Fruit fly (Drosophila melanogaster): ENCODE results near the gene spen.

spen gene

DNA sequence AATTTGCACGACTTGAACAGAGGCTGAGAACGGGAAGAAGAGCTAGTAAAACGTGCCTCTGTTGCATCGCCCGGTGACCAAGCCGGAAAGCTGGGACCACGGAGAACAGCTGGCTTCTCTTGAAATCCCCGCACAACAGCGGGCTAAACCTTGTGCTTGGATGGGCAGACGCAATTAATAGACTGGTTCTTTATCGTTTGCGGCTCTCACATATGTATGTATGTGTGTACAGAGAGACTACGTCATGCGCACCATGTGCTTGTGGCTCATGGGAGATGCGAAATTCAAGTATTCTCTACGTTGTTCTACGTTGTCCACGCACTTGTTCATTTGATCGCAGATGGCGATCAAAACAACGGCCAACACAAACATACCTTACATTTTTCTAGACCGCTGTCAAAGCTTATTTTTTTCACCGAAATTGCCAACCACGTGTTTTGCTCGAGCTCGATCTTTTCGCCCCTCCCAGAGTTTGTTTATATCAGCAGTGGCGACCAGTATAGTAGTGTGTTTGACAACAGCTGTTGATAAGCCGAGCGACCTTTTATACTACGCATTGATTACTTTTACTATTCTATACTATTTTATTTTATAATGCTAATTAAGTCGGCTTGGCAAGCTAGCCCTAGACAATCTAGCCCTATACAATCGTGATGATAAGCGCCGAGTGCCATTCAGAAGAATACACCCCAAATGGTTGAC is 49.6 kb upstream of the spen start (continued):
- TF ChIP-seq Dip3 (GFP tag; optimal IDR thresholded peaks at IDR 0.05) (no peak), BtbVII (GFP tag; optimal IDR thresholded peaks at IDR 0.05) (peak; percentile 38), nerfin-1 (tag; optimal IDR thresholded peaks at IDR 0.05) (no peak), NK7.1 (GFP tag; optimal IDR thresholded peaks at IDR 0.05) (no peak), CG18599 (GFP tag; optimal IDR thresholded peaks at IDR 0.05) (peak; percentile 15), dm (GFP tag; optimal IDR thresholded peaks at IDR 0.05) (peak; percentile 87), CG33557 (GFP tag; optimal IDR thresholded peaks at IDR 0.05) (no peak), odd (GFP tag; optimal IDR thresholded peaks at IDR 0.05) (no peak), sima (GFP tag; optimal IDR thresholded peaks at IDR 0.05) (no peak), abd-A (tag; optimal IDR thresholded peaks at IDR 0.05) (peak; percentile 66), CG8089 (GFP tag; optimal IDR thresholded peaks at IDR 0.05) (no peak), tna (GFP tag; IDR thresholded peaks at IDR 0.05; ENCODE audit: partially characterized antibody) (no peak), CG32772 (GFP tag; IDR thresholded peaks at IDR 0.05) (no peak), Lhr (GFP tag; optimal IDR thresholded peaks at IDR 0.05) (no peak), H2.0 (GFP tag; IDR thresholded peaks at IDR 0.05) (no peak), Trl (optimal IDR thresholded peaks at IDR 0.05) (peak; percentile 9 to 56), Trl (GFP tag; optimal IDR thresholded peaks at IDR 0.05) (no peak), HLH4C (GFP tag; IDR thresholded peaks at IDR 0.05; ENCODE audit: partially characterized antibody) (no peak), twi (tag; optimal IDR thresholded peaks at IDR 0.05) (peak; percentile 88), ken (GFP tag; IDR thresholded peaks at IDR 0.05) (no peak), wdn (GFP tag; IDR thresholded peaks at IDR 0.05) (no peak), sob (GFP tag; IDR thresholded peaks at IDR 0.05) (0 out of 2 replicates have a peak, but pooled peaks have one; percentile 5), B-H1 (GFP tag; IDR thresholded peaks at IDR 0.05) (no peak), D19A (tag; optimal IDR thresholded peaks at IDR 0.05) (no peak), Rfx (GFP tag; IDR thresholded peaks at IDR 0.05) (no peak), Hr3 (GFP tag; optimal IDR thresholded peaks at IDR 0.05) (no peak), Dek (tag; optimal IDR thresholded peaks at IDR 0.05) (peak; percentile 15), vnd (GFP tag; IDR thresholded peaks at IDR 0.05; ENCODE audit: partially characterized antibody) (no peak), cg (GFP tag; optimal IDR thresholded peaks at IDR 0.05) (peak; percentile 67), CG31388 (GFP tag; optimal IDR thresholded peaks at IDR 0.05) (no peak), CG13775 (GFP tag; optimal IDR thresholded peaks at IDR 0.05) (no peak), Ravus (GFP tag; IDR thresholded peaks at IDR 0.05) (no peak), crp (GFP tag; optimal IDR thresholded peaks at IDR 0.05) (peak in 1 of 2 experiments; percentile 8), crol (GFP tag; IDR thresholded peaks at IDR 0.05) (no peak), amos (GFP tag; IDR thresholded peaks at IDR 0.05; ENCODE audit: partially characterized antibody) (0 out of 2 replicates have a peak, but pooled peaks have one; percentile 18), NFAT (GFP tag; IDR thresholded peaks at IDR 0.05) (no peak), tap (tag; optimal IDR thresholded peaks at IDR 0.05) (no peak), CG34224 (GFP tag; IDR thresholded peaks at IDR 0.05; ENCODE audit: partially characterized antibody) (peak; percentile 44; the same call in 1 of the 3 replicates), Lim3 (GFP tag; IDR thresholded peaks at IDR 0.05) (no peak), sisA (GFP tag; IDR thresholded peaks at IDR 0.05) (no peak), CG17568 (GFP tag; optimal IDR thresholded peaks at IDR 0.05) (no peak), CG6175 (GFP tag; IDR thresholded peaks at IDR 0.05) (no peak), CG6689 (GFP tag; IDR thresholded peaks at IDR 0.05) (no peak), CG1529 (GFP tag; optimal IDR thresholded peaks at IDR 0.05) (no peak), Ptx1 (GFP tag; IDR thresholded peaks at IDR 0.05) (no peak), Bdp1 (GFP tag; optimal IDR thresholded peaks at IDR 0.05) (no peak), CG10543 (GFP tag; optimal IDR thresholded peaks at IDR 0.05) (peak; percentile 75), CG4854 (GFP tag; optimal IDR thresholded peaks at IDR 0.05) (no peak), CG7928 (GFP tag; optimal IDR thresholded peaks at IDR 0.05) (no peak), CG34376 (GFP tag; optimal IDR thresholded peaks at IDR 0.05) (peak; percentile 90)
